Worm (Caenorhabditis elegans): ENCODE measurements around the gene nmy-1.

Gene nmy-1

DNA sequence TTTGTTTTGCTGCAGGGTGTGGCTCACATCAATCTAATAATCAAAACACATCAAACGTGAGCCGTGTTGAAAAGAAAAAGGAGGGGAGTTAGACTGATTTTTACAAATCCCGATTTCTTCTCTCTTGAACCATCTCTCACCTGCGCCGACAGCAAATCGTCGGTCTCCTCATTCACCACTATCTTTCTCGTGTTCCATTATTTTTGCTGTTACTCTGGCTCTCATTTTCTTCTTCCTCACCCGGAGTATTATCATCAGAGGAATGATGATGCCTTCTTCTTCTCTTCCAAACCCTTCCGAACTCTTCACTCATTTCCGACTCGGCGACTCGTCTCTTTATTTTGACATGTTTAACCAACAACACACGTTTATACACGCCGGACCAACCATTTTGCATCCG is 40.9 kb downstream of the nmy-1 start:
- TF ChIP-seq nhr-28 (tag; optimal IDR thresholded peaks at IDR 0.05) (no peak), bed-3 (GFP tag; optimal IDR thresholded peaks at IDR 0.05) (no peak), cnd-1 (tag; optimal IDR thresholded peaks at IDR 0.05) (no peak), sptf-1 (tag; optimal IDR thresholded peaks at IDR 0.05) (no peak), lsy-2 (tag; optimal IDR thresholded peaks at IDR 0.05) (no peak), ztf-11 (tag; optimal IDR thresholded peaks at IDR 0.05) (no peak), elt-3 (tag; optimal IDR thresholded peaks at IDR 0.05) (no peak), unc-120 (tag; optimal IDR thresholded peaks at IDR 0.05; ENCODE audit: poor library complexity, severe bottlenecking) (peak; percentile 81), lin-32 (GFP tag; optimal IDR thresholded peaks at IDR 0.05) (no peak), unc-62 (GFP tag; optimal IDR thresholded peaks at IDR 0.05) (peak; percentile 56), nhr-237 (tag; optimal IDR thresholded peaks at IDR 0.05) (no peak), ceh-83 (GFP tag; optimal IDR thresholded peaks at IDR 0.05) (no peak), M03D4.4 (tag; optimal IDR thresholded peaks at IDR 0.05) (no peak), snpc-4 (tag; optimal IDR thresholded peaks at IDR 0.05) (no peak), tbx-8 (GFP tag; optimal IDR thresholded peaks at IDR 0.05) (no peak), hlh-1 (tag; optimal IDR thresholded peaks at IDR 0.05) (peak; percentile 17), ces-1 (GFP tag; optimal IDR thresholded peaks at IDR 0.05) (no peak), unc-39 (tag; optimal IDR thresholded peaks at IDR 0.05) (no peak), elt-1 (tag; optimal IDR thresholded peaks at IDR 0.05; ENCODE audit: borderline replicate concordance, insufficient read depth) (no peak), drap-1 (GFP tag; optimal IDR thresholded peaks at IDR 0.05) (no peak), nhr-12 (tag; optimal IDR thresholded peaks at IDR 0.05) (no peak)

DNA sequence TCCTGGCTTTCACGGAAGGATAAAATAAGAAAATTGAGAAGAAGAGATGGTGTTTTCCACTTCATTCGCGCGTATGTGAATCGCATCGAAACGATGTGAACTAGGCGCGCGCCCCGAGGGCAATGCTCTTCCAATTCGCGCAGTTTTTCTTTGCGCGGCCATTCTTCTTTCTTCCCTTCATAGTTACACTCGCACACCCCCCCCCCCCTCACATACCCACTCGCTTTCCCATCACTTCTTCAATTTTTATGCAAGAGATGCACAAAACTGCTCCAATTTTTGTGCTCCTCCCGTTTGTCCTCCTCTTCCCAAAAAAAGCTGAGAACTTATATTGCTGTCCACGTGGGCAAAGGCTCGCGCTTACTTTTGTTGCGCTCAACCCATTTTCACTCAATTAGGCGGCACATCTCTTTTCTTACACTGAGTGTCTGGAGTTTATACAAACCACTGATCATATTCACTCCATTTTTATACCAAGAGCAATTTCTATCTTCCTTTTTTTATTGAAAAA is 44.2 kb downstream of the nmy-1 start:
- TF ChIP-seq ces-1 (GFP tag; optimal IDR thresholded peaks at IDR 0.05) = peak; percentile 49
- no peak for TF ChIP-seq zip-8 (tag; optimal IDR thresholded peaks at IDR 0.05)

DNA sequence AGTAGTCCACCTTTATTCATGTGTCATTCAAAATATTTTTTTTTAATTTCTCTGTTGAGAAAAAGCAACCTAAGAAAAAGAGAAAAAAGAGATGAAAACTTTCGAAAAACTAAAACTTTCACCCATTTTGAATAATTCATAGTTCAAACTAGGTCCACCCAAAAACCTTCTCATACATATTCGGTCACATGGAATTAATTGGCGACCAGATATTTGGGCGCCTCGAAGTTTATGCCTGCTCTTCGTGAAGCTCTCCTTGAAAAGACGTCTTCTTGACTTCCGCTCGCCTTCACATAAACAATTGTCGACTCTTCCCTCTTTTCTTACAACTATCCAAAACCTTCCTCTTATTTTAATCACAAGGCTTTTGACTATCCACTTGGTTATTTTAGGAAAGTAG is 46.3 kb downstream of the nmy-1 start:
- no peak for TF ChIP-seq nhr-76 (tag; optimal IDR thresholded peaks at IDR 0.05)
- no peak for TF ChIP-seq ztf-11 (tag; optimal IDR thresholded peaks at IDR 0.05)
- TF ChIP-seq drap-1 (GFP tag; optimal IDR thresholded peaks at IDR 0.05) = no peak
- no peak for TF ChIP-seq unc-39 (tag; optimal IDR thresholded peaks at IDR 0.05)

DNA sequence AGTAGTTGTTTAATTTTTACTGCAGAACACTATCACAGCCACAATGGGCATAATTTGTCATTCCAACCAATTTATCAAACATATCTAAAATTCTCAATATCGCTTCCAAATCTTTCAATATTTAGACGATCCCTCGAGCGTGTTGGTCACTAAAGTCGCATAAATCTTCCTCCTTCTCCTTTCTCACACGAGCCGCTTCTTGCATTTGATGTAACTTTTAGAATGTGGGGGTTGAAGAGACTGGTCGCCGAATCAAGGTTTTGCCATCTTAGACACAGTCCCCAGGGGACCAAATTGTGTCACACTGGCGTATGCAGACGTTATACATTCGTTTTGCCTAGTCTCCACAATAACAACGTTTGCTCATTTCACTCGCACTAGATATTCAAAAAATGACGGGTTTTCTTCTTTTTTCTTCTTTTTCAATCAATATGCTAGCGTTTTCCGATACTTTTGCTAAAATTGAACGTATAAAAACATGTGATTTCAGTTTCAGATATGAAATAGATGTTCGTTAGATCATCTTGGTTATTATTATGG is 48.2 kb downstream of the nmy-1 start, which contains the start of gene gbb-1:
Gene gbb-1, plus strand, starts transcription at position 490 of the 540 bp plus-strand sequence.
- TF ChIP-seq ceh-83 (GFP tag; optimal IDR thresholded peaks at IDR 0.05) (no peak), sptf-1 (tag; optimal IDR thresholded peaks at IDR 0.05) (no peak), nhr-28 (tag; optimal IDR thresholded peaks at IDR 0.05) (no peak), mls-2 (tag; optimal IDR thresholded peaks at IDR 0.05) (no peak), sem-2 (GFP tag; optimal IDR thresholded peaks at IDR 0.05) (no peak), mab-5 (tag; optimal IDR thresholded peaks at IDR 0.05) (no peak), nhr-237 (tag; optimal IDR thresholded peaks at IDR 0.05) (no peak), nhr-2 (tag; optimal IDR thresholded peaks at IDR 0.05) (no peak), unc-120 (tag; optimal IDR thresholded peaks at IDR 0.05; ENCODE audit: poor library complexity, severe bottlenecking) (no peak), ces-1 (GFP tag; optimal IDR thresholded peaks at IDR 0.05) (no peak)

DNA sequence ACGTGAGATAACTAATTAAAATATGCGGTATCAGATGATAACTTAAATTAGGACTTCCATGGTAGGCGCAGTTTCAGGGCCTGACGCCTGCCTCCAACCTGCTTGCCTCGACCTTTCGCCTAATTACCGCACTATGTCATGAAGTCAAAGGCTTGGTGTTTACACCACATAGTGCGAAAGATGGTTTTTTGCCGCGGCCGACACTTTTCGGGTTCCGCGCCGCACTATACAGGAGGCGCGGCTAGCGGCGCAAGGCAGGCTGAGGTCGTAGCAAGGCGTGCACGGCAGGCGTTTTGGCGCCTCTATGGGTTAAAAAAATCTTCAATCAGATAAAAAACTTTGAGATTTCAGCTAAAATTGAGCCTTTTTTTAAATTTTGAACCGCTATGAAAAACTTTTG is 51.4 kb downstream of the nmy-1 start:
- TF ChIP-seq lin-13 (tag; optimal IDR thresholded peaks at IDR 0.05) = no peak
- TF ChIP-seq snpc-4 (tag; optimal IDR thresholded peaks at IDR 0.05) = no peak
- no peak for TF ChIP-seq ceh-43 (GFP tag; optimal IDR thresholded peaks at IDR 0.05)
- no peak for TF ChIP-seq ztf-11 (tag; optimal IDR thresholded peaks at IDR 0.05)
- no peak for TF ChIP-seq mls-2 (tag; optimal IDR thresholded peaks at IDR 0.05)
- no peak for TF ChIP-seq ceh-83 (GFP tag; optimal IDR thresholded peaks at IDR 0.05)
- TF ChIP-seq sptf-1 (tag; optimal IDR thresholded peaks at IDR 0.05) = no peak
- TF ChIP-seq nhr-2 (tag; optimal IDR thresholded peaks at IDR 0.05) = no peak
- TF ChIP-seq lsy-2 (tag; optimal IDR thresholded peaks at IDR 0.05) = no peak
- no peak for TF ChIP-seq hlh-1 (tag; optimal IDR thresholded peaks at IDR 0.05)
- no peak for TF ChIP-seq elt-3 (tag; optimal IDR thresholded peaks at IDR 0.05)
- no peak for TF ChIP-seq nhr-76 (tag; optimal IDR thresholded peaks at IDR 0.05)
- TF ChIP-seq nhr-237 (tag; optimal IDR thresholded peaks at IDR 0.05) = no peak
- no peak for TF ChIP-seq ham-2 (GFP tag; optimal IDR thresholded peaks at IDR 0.05)
- TF ChIP-seq flh-1 (GFP tag; optimal IDR thresholded peaks at IDR 0.05) = no peak
- TF ChIP-seq bed-3 (GFP tag; optimal IDR thresholded peaks at IDR 0.05) = no peak
- no peak for TF ChIP-seq elt-1 (tag; optimal IDR thresholded peaks at IDR 0.05; ENCODE audit: borderline replicate concordance, insufficient read depth)

Data from whole organism, mixed stage, embryonic.